Fruit fly (Drosophila melanogaster): ENCODE measurements around the gene Edem1.

Gene Edem1

dm6 chrX:1868586-1869111 lies 40.0 kb downstream of the Edem1 start, which contains the start of the genes CG14803 and Pex5 (continued):
- TF ChIP-seq chif (GFP tag; optimal IDR thresholded peaks at IDR 0.05), result no peak
- TF ChIP-seq mirr (GFP tag; optimal IDR thresholded peaks at IDR 0.05), result no peak
- TF ChIP-seq H2.0 (GFP tag; IDR thresholded peaks at IDR 0.05), result 0 out of 2 replicates have a peak, but pooled peaks have one; percentile 14
- TF ChIP-seq ro (GFP tag; IDR thresholded peaks at IDR 0.05), result no peak
- no peak for TF ChIP-seq stc (GFP tag; IDR thresholded peaks at IDR 0.05)
- peak; percentile 19 for TF ChIP-seq Ets97D (GFP tag; optimal IDR thresholded peaks at IDR 0.05)
- peak; percentile 65 for TF ChIP-seq CG16813 (GFP tag; IDR thresholded peaks at IDR 0.05; ENCODE audit: partially characterized antibody)
- TF ChIP-seq CG11456 (GFP tag; IDR thresholded peaks at IDR 0.05), result no peak
- TF ChIP-seq Dip3 (GFP tag; optimal IDR thresholded peaks at IDR 0.05), result no peak
- peak; percentile 52 for TF ChIP-seq Nf-YC (tag; optimal IDR thresholded peaks at IDR 0.05)
- no peak for TF ChIP-seq Hr78 (GFP tag; optimal IDR thresholded peaks at IDR 0.05)
- peak; percentile 38 for TF ChIP-seq ato (GFP tag; IDR thresholded peaks at IDR 0.05; ENCODE audit: partially characterized antibody)
- TF ChIP-seq grn (GFP tag; optimal IDR thresholded peaks at IDR 0.05), result no peak
- peak; percentile 68; the same call in 1 of the 2 replicates for TF ChIP-seq bbx (GFP tag; IDR thresholded peaks at IDR 0.05; ENCODE audit: partially characterized antibody)
- TF ChIP-seq fd96Cb (tag; optimal IDR thresholded peaks at IDR 0.05), result no peak
- peak; percentile 77 for TF ChIP-seq Dref (GFP tag; IDR thresholded peaks at IDR 0.05)
- TF ChIP-seq CG13287 (GFP tag; IDR thresholded peaks at IDR 0.05; ENCODE audit: partially characterized antibody), result peak; percentile 73
- peak; percentile 76 for TF ChIP-seq Dp (GFP tag; optimal IDR thresholded peaks at IDR 0.05)
- no peak for TF ChIP-seq NK7.1 (GFP tag; optimal IDR thresholded peaks at IDR 0.05)
- TF ChIP-seq sens-2 (GFP tag; IDR thresholded peaks at IDR 0.05), result no peak
- TF ChIP-seq tll (GFP tag; optimal IDR thresholded peaks at IDR 0.05), result no peak
- no peak for TF ChIP-seq CG10565 (GFP tag; optimal IDR thresholded peaks at IDR 0.05)
- peak; percentile 37; the same call in 1 of the 2 replicates for TF ChIP-seq Rfx (GFP tag; IDR thresholded peaks at IDR 0.05)
- no peak for TF ChIP-seq Nf-YB (GFP tag; optimal IDR thresholded peaks at IDR 0.05)
- TF ChIP-seq dati (GFP tag; IDR thresholded peaks at IDR 0.05), result no peak
- no peak for TF ChIP-seq sisA (GFP tag; IDR thresholded peaks at IDR 0.05)
- TF ChIP-seq E2f2 (GFP tag; IDR thresholded peaks at IDR 0.05), result peak; percentile 84
- TF ChIP-seq Bteb2 (GFP tag; optimal IDR thresholded peaks at IDR 0.05), result no peak
- peak; percentile 62 for TF ChIP-seq BEAF-32 (GFP tag; optimal IDR thresholded peaks at IDR 0.05)
- no peak for TF ChIP-seq Adf1 (GFP tag; IDR thresholded peaks at IDR 0.05)
- no peak for TF ChIP-seq CG3847 (GFP tag; IDR thresholded peaks at IDR 0.05)
- no peak for TF ChIP-seq CG13624 (GFP tag; optimal IDR thresholded peaks at IDR 0.05)
- no peak for TF ChIP-seq Dfd (GFP tag; optimal IDR thresholded peaks at IDR 0.05)
- TF ChIP-seq CG2120 (GFP tag; optimal IDR thresholded peaks at IDR 0.05), result peak; percentile 31
- TF ChIP-seq Myb (GFP tag; optimal IDR thresholded peaks at IDR 0.05), result peak; percentile 31
- no peak for TF ChIP-seq ind (GFP tag; optimal IDR thresholded peaks at IDR 0.05)
- no peak for TF ChIP-seq chm (GFP tag; IDR thresholded peaks at IDR 0.05)
- peak; percentile 39; the same call in 2 of the 3 replicates for TF ChIP-seq vnd (GFP tag; IDR thresholded peaks at IDR 0.05; ENCODE audit: partially characterized antibody)
- TF ChIP-seq Sry-δ (GFP tag; optimal IDR thresholded peaks at IDR 0.05), result peak; percentile 43
- no peak for TF ChIP-seq wek (GFP tag; optimal IDR thresholded peaks at IDR 0.05)
- no peak for TF ChIP-seq tap (tag; optimal IDR thresholded peaks at IDR 0.05)
- TF ChIP-seq bowl (GFP tag; IDR thresholded peaks at IDR 0.05), result no peak
- TF ChIP-seq nau (GFP tag; optimal IDR thresholded peaks at IDR 0.05), result no peak
- peak; percentile 79 for TF ChIP-seq YL-1 (GFP tag; optimal IDR thresholded peaks at IDR 0.05)
- TF ChIP-seq CG14860 (GFP tag; IDR thresholded peaks at IDR 0.05; ENCODE audit: partially characterized antibody), result peak; percentile 52; the same call in 1 of the 3 replicates
- TF ChIP-seq CG3995 (GFP tag; optimal IDR thresholded peaks at IDR 0.05), result no peak
- TF ChIP-seq CG18619 (GFP tag; optimal IDR thresholded peaks at IDR 0.05), result no peak
- peak; percentile 43 for TF ChIP-seq Ets65A (GFP tag)
- peak; percentile 65 for TF ChIP-seq Bgb (GFP tag; IDR thresholded peaks at IDR 0.05; ENCODE audit: partially characterized antibody)
- TF ChIP-seq CG15514 (GFP tag; optimal IDR thresholded peaks at IDR 0.05), result peak; percentile 44
